Fruit fly (Drosophila melanogaster) whole organism: ENCODE measurements around the gene Acyp2.

Experiments
- CG8478 ChIP-seq: fragments of >200 bp; optimal IDR thresholded peaks from 2 replicates; lab custom pipeline; 2018; ENCODE audit warnings: inconsistent platforms
- Dll ChIP-seq: fragments of >200 bp; optimal IDR thresholded peaks from 2 replicates; lab custom pipeline; 2017

dm6 chr3R:15806341-15806740, 13.9 kb downstream of the Acyp2 start:
- TF ChIP-seq Dll (lab: Kevin White, UChicago) (no peak), CG8478 (lab: Kevin White, UChicago) (no peak)
